Fruit fly (Drosophila melanogaster) whole organism, pupa: ENCODE measurements around the gene ppk5.

Experiments used
- CG10348 ChIP-seq: fragments of 200-800 bp; sonication (Bioruptor generic); IDR thresholded peaks from 2 replicates; pipeline ENCODE4 v1.3.6; 2022; ENCODE audit warnings: missing biosample characterization, missing genetic modification characterization
- CG12605 ChIP-seq: fragments of 200-800 bp; sonication (Bioruptor generic); IDR thresholded peaks from 2 replicates; pipeline ENCODE4 v1.3.6; 2022; ENCODE audit warnings: missing biosample characterization, missing genetic modification characterization
- CG13204 ChIP-seq: fragments of 200-800 bp; sonication (Bioruptor generic); optimal IDR thresholded peaks from 2 replicates; lab custom pipeline; 2018; ENCODE audit warnings: missing biosample characterization, mild to moderate bottlenecking, missing genetic modification characterization, moderate library complexity
- CG14655 ChIP-seq: fragments of 200-800 bp; sonication (Bioruptor generic); optimal IDR thresholded peaks from 3 replicates; lab custom pipeline; 2017; ENCODE audit warnings: mild to moderate bottlenecking, missing biosample characterization, missing genetic modification reagents, missing genetic modification characterization
- CG15710 ChIP-seq: fragments of 200-800 bp; sonication (Bioruptor generic); optimal IDR thresholded peaks from 2 replicates; lab custom pipeline; 2018; ENCODE audit warnings: missing biosample characterization, mild to moderate bottlenecking, missing genetic modification characterization, moderate library complexity
- CG17806 ChIP-seq: fragments of 200-800 bp; sonication (Bioruptor generic); optimal IDR thresholded peaks from 2 replicates; lab custom pipeline; 2018; ENCODE audit warnings: missing biosample characterization, mild to moderate bottlenecking, missing genetic modification characterization, moderate library complexity
- CG32121 ChIP-seq: fragments of 200-800 bp; sonication (Bioruptor generic); IDR thresholded peaks from 2 replicates; pipeline ENCODE4 v1.3.6; 2022; ENCODE audit warnings: missing biosample characterization, missing genetic modification characterization
- CG34367 ChIP-seq: fragments of 200-800 bp; sonication (Bioruptor generic); optimal IDR thresholded peaks from 2 replicates; lab custom pipeline; 2018; ENCODE audit warnings: missing biosample characterization, mild to moderate bottlenecking, missing genetic modification characterization
- CG4496 ChIP-seq: fragments of 200-800 bp; sonication (Bioruptor generic); IDR thresholded peaks from 3 replicates; pipeline ENCODE4 v1.3.6; 2022; ENCODE audit warnings: missing biosample characterization, missing genetic modification characterization
- CG8159 ChIP-seq: fragments of 200-800 bp; sonication (Bioruptor generic); optimal IDR thresholded peaks from 3 replicates; lab custom pipeline; 2018; ENCODE audit warnings: missing biosample characterization, mild to moderate bottlenecking, missing genetic modification characterization, moderate library complexity
- CG8301 ChIP-seq: fragments of 200-800 bp; sonication (Bioruptor generic); optimal IDR thresholded peaks from 2 replicates; lab custom pipeline; 2018; ENCODE audit warnings: missing biosample characterization, mild to moderate bottlenecking, missing genetic modification characterization
- CG9948 ChIP-seq: fragments of 200-800 bp; sonication (Bioruptor generic); optimal IDR thresholded peaks from 2 replicates; lab custom pipeline; 2018; ENCODE audit warnings: missing biosample characterization, mild to moderate bottlenecking, missing genetic modification characterization, moderate library complexity
- D1 ChIP-seq: fragments of 200-800 bp; sonication (Bioruptor generic); optimal IDR thresholded peaks from 2 replicates; lab custom pipeline; 2018; ENCODE audit warnings: missing biosample characterization, mild to moderate bottlenecking, missing genetic modification characterization, moderate library complexity
- EcR ChIP-seq: fragments of 200-800 bp; sonication (Bioruptor generic); optimal IDR thresholded peaks from 3 replicates; lab custom pipeline; 2019; ENCODE audit warnings: missing biosample characterization, missing genetic modification characterization, mild to moderate bottlenecking, moderate library complexity, missing genetic modification reagents
- Ets98B ChIP-seq: fragments of 200-800 bp; sonication (Bioruptor generic); IDR thresholded peaks from 2 replicates; pipeline ENCODE4 v1.3.6; 2022; ENCODE audit warnings: missing biosample characterization, missing genetic modification characterization
- Pif1A ChIP-seq: fragments of 200-800 bp; sonication (Bioruptor generic); optimal IDR thresholded peaks from 3 replicates; lab custom pipeline; 2016; ENCODE audit warnings: missing biosample characterization, missing genetic modification characterization
- Pif1B ChIP-seq: fragments of 200-800 bp; sonication (Bioruptor generic); optimal IDR thresholded peaks from 3 replicates; lab custom pipeline; 2016; ENCODE audit warnings: missing biosample characterization, missing genetic modification characterization
- Snoo ChIP-seq: fragments of 200-800 bp; sonication (Bioruptor generic); optimal IDR thresholded peaks from 3 replicates; lab custom pipeline; 2017; ENCODE audit warnings: missing biosample characterization, mild to moderate bottlenecking, missing genetic modification characterization, inconsistent platforms
- fd96Ca ChIP-seq: fragments of 200-800 bp; sonication (Bioruptor generic); IDR thresholded peaks from 3 replicates; pipeline ENCODE4 v1.3.6; 2022; ENCODE audit warnings: missing biosample characterization, missing genetic modification characterization
- gl ChIP-seq: fragments of 200-800 bp; sonication (Bioruptor generic); optimal IDR thresholded peaks from 2 replicates; lab custom pipeline; 2018; ENCODE audit warnings: missing biosample characterization, mild to moderate bottlenecking, missing genetic modification characterization
- rn ChIP-seq: fragments of 200-800 bp; sonication (Bioruptor generic); IDR thresholded peaks from 2 replicates; pipeline ENCODE4 v1.3.6; 2022; ENCODE audit warnings: missing biosample characterization, missing genetic modification characterization

Gene ppk5

dm6 chr3L:21565126-21565525 lies 30.7 kb downstream of the ppk5 start, which contains the start of gene CG7634:
Gene CG7634 (plus strand): TSS chr3L:21565426.
- no peak for TF ChIP-seq CG34367 (tag; lab: Kevin White, UChicago)
- TF ChIP-seq CG9948: no peak
- no peak for TF ChIP-seq CG13204
- TF ChIP-seq Snoo (tag; lab: Kevin White, UChicago): no peak
- no peak for TF ChIP-seq EcR
- no peak for TF ChIP-seq rn (GFP tag; lab: Robert Waterston, UW)

- TF ChIP-seq EcR (no peak), D1 (tag; lab: Kevin White, UChicago) (no peak), Pif1A (GFP tag; lab: Kevin White, UChicago) (no peak), Ets98B (no peak), CG9948 (no peak), CG15710 (no peak), CG4496 (GFP tag; lab: Robert Waterston, UW) (no peak), Pif1B (GFP tag; lab: Kevin White, UChicago) (no peak), CG8301 (tag; lab: Kevin White, UChicago) (no peak), CG8159 (tag; lab: Kevin White, UChicago) (no peak), CG10348 (GFP tag; lab: Robert Waterston, UW) (no peak)
Measured at dm6 chr3L:21568254-21568653, 33.8 kb downstream of the ppk5 start.

dm6 chr3L:21568848-21569372 lies 34.5 kb downstream of the ppk5 start, which contains the start of the genes CRIF and SMC5:
Gene CRIF (minus strand): TSS chr3L:21568898.
Gene SMC5 (plus strand): TSS chr3L:21569176.
- no peak for TF ChIP-seq Snoo (tag; lab: Kevin White, UChicago)
- TF ChIP-seq CG32121 (GFP tag; lab: Robert Waterston, UW): peak; percentile 22; the same call in 1 of the 2 replicates
- peak; percentile 33 for TF ChIP-seq CG17806 (tag; lab: Kevin White, UChicago)
- TF ChIP-seq CG14655 (GFP tag; lab: Kevin White, UChicago): no peak
- TF ChIP-seq CG15710: no peak
- TF ChIP-seq CG8301 (tag; lab: Kevin White, UChicago): no peak
- no peak for TF ChIP-seq CG34367 (tag; lab: Kevin White, UChicago)
- no peak for TF ChIP-seq CG12605 (GFP tag; lab: Robert Waterston, UW)
- no peak for TF ChIP-seq gl (tag; lab: Kevin White, UChicago)
- no peak for TF ChIP-seq CG10348 (GFP tag; lab: Robert Waterston, UW)
- no peak for TF ChIP-seq CG13204
- TF ChIP-seq CG4496 (GFP tag; lab: Robert Waterston, UW): no peak
- TF ChIP-seq D1 (tag; lab: Kevin White, UChicago): peak; percentile 44
- TF ChIP-seq CG8159 (tag; lab: Kevin White, UChicago): no peak
- no peak for TF ChIP-seq Pif1A (GFP tag; lab: Kevin White, UChicago)
- no peak for TF ChIP-seq Pif1B (GFP tag; lab: Kevin White, UChicago)
- TF ChIP-seq EcR: no peak
- TF ChIP-seq rn (GFP tag; lab: Robert Waterston, UW): no peak

- TF ChIP-seq CG10348 (GFP tag; lab: Robert Waterston, UW) (no peak), gl (tag; lab: Kevin White, UChicago) (no peak), D1 (tag; lab: Kevin White, UChicago) (no peak), CG8301 (tag; lab: Kevin White, UChicago) (no peak), CG34367 (tag; lab: Kevin White, UChicago) (no peak)
Measured at dm6 chr3L:21573831-21574230, 39.4 kb downstream of the ppk5 start, which contains the start of gene EMC10. Gene EMC10 (plus strand): TSS chr3L:21574131.

dm6 chr3L:21574296-21574745 lies 39.9 kb downstream of the ppk5 start:
- no peak for TF ChIP-seq CG4496 (GFP tag; lab: Robert Waterston, UW)
- TF ChIP-seq CG17806 (tag; lab: Kevin White, UChicago): no peak
- TF ChIP-seq Pif1B (GFP tag; lab: Kevin White, UChicago): no peak
- peak; percentile 55 for TF ChIP-seq D1 (tag; lab: Kevin White, UChicago)

- TF ChIP-seq D1 (tag; lab: Kevin White, UChicago): no peak
- TF ChIP-seq CG32121 (GFP tag; lab: Robert Waterston, UW): no peak
- TF ChIP-seq CG13204: no peak
- no peak for TF ChIP-seq CG12605 (GFP tag; lab: Robert Waterston, UW)
- TF ChIP-seq CG9948: peak; percentile 15
- no peak for TF ChIP-seq CG14655 (GFP tag; lab: Kevin White, UChicago)
- TF ChIP-seq fd96Ca (GFP tag; lab: Robert Waterston, UW): no peak
- no peak for TF ChIP-seq gl (tag; lab: Kevin White, UChicago)
- no peak for TF ChIP-seq CG34367 (tag; lab: Kevin White, UChicago)
- no peak for TF ChIP-seq CG17806 (tag; lab: Kevin White, UChicago)
- TF ChIP-seq CG10348 (GFP tag; lab: Robert Waterston, UW): no peak
- no peak for TF ChIP-seq Pif1A (GFP tag; lab: Kevin White, UChicago)
- no peak for TF ChIP-seq rn (GFP tag; lab: Robert Waterston, UW)
- peak; percentile 31 for TF ChIP-seq Pif1B (GFP tag; lab: Kevin White, UChicago)
- TF ChIP-seq EcR: no peak
- TF ChIP-seq CG8301 (tag; lab: Kevin White, UChicago): no peak
- peak; percentile 35 for TF ChIP-seq CG15710
- no peak for TF ChIP-seq Ets98B
- TF ChIP-seq CG4496 (GFP tag; lab: Robert Waterston, UW): no peak
- TF ChIP-seq Snoo (tag; lab: Kevin White, UChicago): peak; percentile 13
- TF ChIP-seq CG8159 (tag; lab: Kevin White, UChicago): peak; percentile 50
Measured at dm6 chr3L:21581984-21582383, 47.5 kb downstream of the ppk5 start.
